Worm (Caenorhabditis elegans): Measurements from ENCODE around the gene T26A5.6.

Gene T26A5.6

ce11 chrIII:6418254-6418653 is 32.2 kb downstream of the T26A5.6 start:
- no peak for TF ChIP-seq M03D4.4 (tag; optimal IDR thresholded peaks at IDR 0.05)
- TF ChIP-seq mep-1 (tag; optimal IDR thresholded peaks at IDR 0.05): no peak
- TF ChIP-seq nhr-2 (tag; optimal IDR thresholded peaks at IDR 0.05): no peak
- no peak for TF ChIP-seq nhr-76 (tag; optimal IDR thresholded peaks at IDR 0.05)
- no peak for TF ChIP-seq unc-39 (tag; optimal IDR thresholded peaks at IDR 0.05)
- no peak for TF ChIP-seq hlh-1 (tag; optimal IDR thresholded peaks at IDR 0.05)
- no peak for TF ChIP-seq ceh-83 (GFP tag; optimal IDR thresholded peaks at IDR 0.05)
- no peak for TF ChIP-seq tbx-8 (GFP tag; optimal IDR thresholded peaks at IDR 0.05)
- TF ChIP-seq ceh-43 (GFP tag; optimal IDR thresholded peaks at IDR 0.05): no peak
- TF ChIP-seq blmp-1 (tag; optimal IDR thresholded peaks at IDR 0.05): no peak
- TF ChIP-seq unc-120 (tag; optimal IDR thresholded peaks at IDR 0.05; ENCODE audit: poor library complexity, severe bottlenecking): no peak
- TF ChIP-seq zip-8 (tag; optimal IDR thresholded peaks at IDR 0.05): no peak
- TF ChIP-seq ces-1 (GFP tag; optimal IDR thresholded peaks at IDR 0.05): no peak
- TF ChIP-seq sem-2 (GFP tag; optimal IDR thresholded peaks at IDR 0.05): no peak
- no peak for TF ChIP-seq unc-62 (GFP tag; optimal IDR thresholded peaks at IDR 0.05)
- no peak for TF ChIP-seq lsy-2 (tag; optimal IDR thresholded peaks at IDR 0.05)
- TF ChIP-seq drap-1 (GFP tag; optimal IDR thresholded peaks at IDR 0.05): no peak

DNA sequence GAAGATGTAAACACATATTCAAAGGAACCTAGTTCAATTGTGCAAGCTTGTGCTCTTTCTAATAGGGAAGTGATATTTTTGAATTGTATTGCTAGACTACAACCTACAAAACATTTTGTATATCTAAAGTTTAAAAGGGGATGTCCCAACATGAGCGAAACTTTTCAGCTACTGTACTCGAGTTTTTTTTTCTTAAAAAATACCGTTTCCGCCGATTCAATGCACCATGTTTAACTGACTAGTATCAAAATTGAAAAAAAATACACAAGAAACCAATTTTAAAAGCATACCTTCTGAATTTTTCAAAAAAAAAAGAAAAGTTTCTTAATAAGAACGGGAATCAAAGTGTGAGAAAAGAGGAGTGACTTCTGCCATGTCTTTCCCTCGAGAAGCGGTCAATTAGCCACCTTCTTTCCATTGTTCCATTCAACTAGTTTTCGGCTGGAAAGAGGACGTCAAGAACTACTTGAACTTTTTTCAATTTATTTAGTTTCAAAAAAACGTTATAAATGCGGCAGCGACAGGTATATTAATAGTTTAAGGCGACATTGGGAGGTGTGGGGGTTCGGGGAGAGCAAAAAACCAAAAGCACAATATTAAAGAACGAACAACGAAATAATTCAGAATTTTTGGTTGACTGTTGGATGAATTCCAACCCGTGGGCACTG is 35.1 kb downstream of the T26A5.6 start, which contains the start of gene nas-4:
nas-4 (minus strand) TSS at position 351 of the 668 bp plus-strand sequence.
- no peak for TF ChIP-seq lin-32 (GFP tag; optimal IDR thresholded peaks at IDR 0.05)
- TF ChIP-seq unc-62 (GFP tag; optimal IDR thresholded peaks at IDR 0.05): no peak
- TF ChIP-seq ceh-83 (GFP tag; optimal IDR thresholded peaks at IDR 0.05): no peak
- TF ChIP-seq ceh-43 (GFP tag; optimal IDR thresholded peaks at IDR 0.05): no peak
- TF ChIP-seq drap-1 (GFP tag; optimal IDR thresholded peaks at IDR 0.05): no peak
- no peak for TF ChIP-seq sptf-1 (tag; optimal IDR thresholded peaks at IDR 0.05)
- TF ChIP-seq elt-1 (tag; optimal IDR thresholded peaks at IDR 0.05; ENCODE audit: borderline replicate concordance, insufficient read depth): no peak

ce11 chrIII:6411914-6412313 is 38.6 kb downstream of the T26A5.6 start, which contains the start of gene C05D11.5:
Gene C05D11.5, minus strand, starts transcription at chrIII:6412014.
- TF ChIP-seq nhr-28 (tag; optimal IDR thresholded peaks at IDR 0.05): no peak
- no peak for TF ChIP-seq mep-1 (tag; optimal IDR thresholded peaks at IDR 0.05)
- no peak for TF ChIP-seq pha-4 (tag; optimal IDR thresholded peaks at IDR 0.05)

DNA sequence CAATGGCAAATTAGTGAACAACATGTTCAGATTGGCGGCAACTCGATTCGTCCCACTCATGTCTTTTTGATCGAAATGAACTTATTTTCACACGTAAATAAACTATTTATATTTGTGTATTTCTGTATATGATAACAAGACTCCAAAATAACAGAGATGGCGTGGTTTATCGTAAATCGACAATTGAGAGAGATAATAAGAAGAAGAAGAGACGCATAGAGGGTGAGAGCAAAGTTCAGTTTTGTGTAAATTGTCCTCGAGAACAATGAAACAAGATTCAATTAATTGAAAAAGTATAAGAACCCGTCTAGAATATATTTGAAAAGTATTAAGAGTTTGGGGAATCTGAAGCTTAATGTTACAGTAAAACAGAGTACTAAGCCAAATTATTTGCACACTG is 39.1 kb downstream of the T26A5.6 start:
- no peak for TF ChIP-seq elt-1 (tag; optimal IDR thresholded peaks at IDR 0.05; ENCODE audit: borderline replicate concordance, insufficient read depth)
- TF ChIP-seq mep-1 (tag; optimal IDR thresholded peaks at IDR 0.05): no peak
- TF ChIP-seq ztf-11 (tag; optimal IDR thresholded peaks at IDR 0.05): no peak
- no peak for TF ChIP-seq tbx-8 (GFP tag; optimal IDR thresholded peaks at IDR 0.05)
- no peak for TF ChIP-seq sptf-1 (tag; optimal IDR thresholded peaks at IDR 0.05)
- no peak for TF ChIP-seq mls-2 (tag; optimal IDR thresholded peaks at IDR 0.05)
- no peak for TF ChIP-seq ces-1 (GFP tag; optimal IDR thresholded peaks at IDR 0.05)
- TF ChIP-seq lsy-2 (tag; optimal IDR thresholded peaks at IDR 0.05): no peak
- TF ChIP-seq nhr-2 (tag; optimal IDR thresholded peaks at IDR 0.05): no peak
- TF ChIP-seq ham-2 (GFP tag; optimal IDR thresholded peaks at IDR 0.05): no peak

DNA sequence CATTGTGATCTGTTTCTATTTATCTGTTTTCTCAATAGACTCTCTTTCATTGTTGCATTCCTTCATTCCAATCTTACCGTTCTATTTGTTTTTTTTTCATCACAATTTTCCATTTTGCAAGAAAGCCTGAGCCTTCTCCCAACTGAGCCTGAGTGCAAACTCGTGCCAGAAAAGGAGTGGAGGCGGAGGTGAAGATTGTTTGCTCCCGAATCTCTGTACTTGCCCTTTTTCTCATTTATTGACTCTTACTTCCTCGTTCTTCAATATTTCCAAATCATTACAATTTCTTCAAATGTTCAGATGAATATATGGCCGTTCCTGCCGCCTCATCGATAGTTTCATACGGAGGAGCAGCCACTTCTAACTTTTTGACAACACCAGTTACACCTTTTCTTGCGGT is 43.7 kb downstream of the T26A5.6 start, which contains the start of gene let-756:
let-756 (plus strand) TSS at position 301 of the 400 bp plus-strand sequence.
- no peak for TF ChIP-seq ztf-11 (tag; optimal IDR thresholded peaks at IDR 0.05)
- no peak for TF ChIP-seq ces-1 (GFP tag; optimal IDR thresholded peaks at IDR 0.05)
- TF ChIP-seq ceh-43 (GFP tag; optimal IDR thresholded peaks at IDR 0.05): no peak
- no peak for TF ChIP-seq unc-62 (GFP tag; optimal IDR thresholded peaks at IDR 0.05)
- no peak for TF ChIP-seq elt-1 (tag; optimal IDR thresholded peaks at IDR 0.05; ENCODE audit: borderline replicate concordance, insufficient read depth)
- no peak for TF ChIP-seq lin-32 (GFP tag; optimal IDR thresholded peaks at IDR 0.05)
- TF ChIP-seq nhr-2 (tag; optimal IDR thresholded peaks at IDR 0.05): no peak
- no peak for TF ChIP-seq cnd-1 (tag; optimal IDR thresholded peaks at IDR 0.05)
- no peak for TF ChIP-seq bed-3 (GFP tag; optimal IDR thresholded peaks at IDR 0.05)
- TF ChIP-seq mls-2 (tag; optimal IDR thresholded peaks at IDR 0.05): no peak
- no peak for TF ChIP-seq blmp-1 (tag; optimal IDR thresholded peaks at IDR 0.05)
- no peak for TF ChIP-seq unc-39 (tag; optimal IDR thresholded peaks at IDR 0.05)
- TF ChIP-seq hlh-1 (tag; optimal IDR thresholded peaks at IDR 0.05): no peak
- TF ChIP-seq drap-1 (GFP tag; optimal IDR thresholded peaks at IDR 0.05): no peak

ce11 chrIII:6405121-6405520 is 45.4 kb downstream of the T26A5.6 start:
- TF ChIP-seq unc-120 (tag; optimal IDR thresholded peaks at IDR 0.05; ENCODE audit: poor library complexity, severe bottlenecking) (peak; percentile 66), mab-5 (tag; optimal IDR thresholded peaks at IDR 0.05) (peak; percentile 30), mls-2 (tag; optimal IDR thresholded peaks at IDR 0.05) (no peak), nhr-12 (tag; optimal IDR thresholded peaks at IDR 0.05) (no peak), lin-13 (tag; optimal IDR thresholded peaks at IDR 0.05) (no peak), elt-3 (tag; optimal IDR thresholded peaks at IDR 0.05) (no peak), M03D4.4 (tag; optimal IDR thresholded peaks at IDR 0.05) (no peak), blmp-1 (tag; optimal IDR thresholded peaks at IDR 0.05) (no peak), unc-62 (GFP tag; optimal IDR thresholded peaks at IDR 0.05) (peak; percentile 88), snpc-4 (tag; optimal IDR thresholded peaks at IDR 0.05) (no peak), hlh-1 (tag; optimal IDR thresholded peaks at IDR 0.05) (peak; percentile 94), nhr-2 (tag; optimal IDR thresholded peaks at IDR 0.05) (no peak), nhr-237 (tag; optimal IDR thresholded peaks at IDR 0.05) (no peak), ceh-83 (GFP tag; optimal IDR thresholded peaks at IDR 0.05) (no peak), pha-4 (tag; optimal IDR thresholded peaks at IDR 0.05) (no peak)

All from whole organism, mixed stage, embryonic.